Worm (Caenorhabditis elegans) whole organism, L4/young adult: ENCODE data around the gene C11G6.2.

ENCODE experiments used
- W03F9.2 ChIP-seq: fragments of 150-350 bp; optimal IDR thresholded peaks from 2 replicates; lab custom pipeline; 2014; ENCODE audit warnings: missing biosample characterization, missing genetic modification characterization
- dao-5 ChIP-seq: sonication (generic microtip); optimal IDR thresholded peaks from 2 replicates; lab custom pipeline; 2016; ENCODE audit warnings: missing genotype, missing genetic modification characterization, moderate library complexity, missing compliant biosample characterization
- him-1 ChIP-seq: sonication (generic microtip); optimal IDR thresholded peaks from 2 replicates; lab custom pipeline; 2016; ENCODE audit warnings: missing genotype, missing genetic modification reagents, missing genetic modification characterization, missing compliant biosample characterization

C11G6.2 gene

DNA sequence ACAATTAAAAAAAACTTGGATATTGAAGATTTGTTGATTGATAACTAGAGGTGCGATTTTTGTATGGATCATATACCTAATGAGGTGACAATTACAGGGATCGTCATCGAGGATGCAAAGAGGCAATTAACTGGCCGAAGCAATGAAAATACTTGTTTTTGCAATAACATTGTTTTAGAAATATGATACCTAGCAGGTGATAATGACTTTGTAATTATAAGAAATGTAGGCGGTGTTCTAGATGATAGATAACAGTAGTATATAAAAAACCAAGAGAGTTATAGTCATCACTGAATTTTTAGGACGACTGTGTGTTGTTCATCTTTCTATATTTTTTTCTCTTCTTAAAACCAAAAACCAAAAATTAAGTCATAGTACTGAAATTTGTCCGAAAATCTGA lies at the start of gene C11G6.2:
TSS of gene C11G6.2 (plus strand) at position 301 of the 400 bp plus-strand sequence.
- TF ChIP-seq him-1 (tag; lab: Kevin White, UChicago) (no peak), dao-5 (tag; lab: Kevin White, UChicago) (no peak), W03F9.2 (no peak)

DNA sequence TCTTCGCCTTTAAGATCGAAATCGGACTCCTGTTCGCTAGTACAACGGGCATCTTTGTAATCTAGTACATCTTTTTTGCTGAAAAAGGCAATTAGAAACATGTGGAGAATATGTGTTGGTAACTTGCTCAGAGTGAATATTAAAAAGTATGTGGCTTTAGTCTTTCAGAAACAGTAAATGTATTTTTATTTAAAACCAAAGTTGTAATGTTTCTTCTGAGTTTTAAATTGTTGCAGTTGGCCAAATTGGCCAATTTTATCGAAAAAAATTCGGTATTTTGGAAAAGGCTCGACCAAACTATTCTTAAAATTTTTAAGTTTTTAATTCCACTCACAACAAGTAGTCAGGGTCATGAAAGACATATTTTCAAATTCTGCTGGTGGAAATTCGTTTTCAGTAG lies 45.3 kb upstream of the C11G6.2 start, which contains the start of gene F52E10.2:
TSS of gene F52E10.2 (minus strand) at position 101 of the 400 bp plus-strand sequence.
- TF ChIP-seq dao-5 (tag; lab: Kevin White, UChicago), result no peak
- no peak for TF ChIP-seq W03F9.2
- no peak for TF ChIP-seq him-1 (tag; lab: Kevin White, UChicago)

DNA sequence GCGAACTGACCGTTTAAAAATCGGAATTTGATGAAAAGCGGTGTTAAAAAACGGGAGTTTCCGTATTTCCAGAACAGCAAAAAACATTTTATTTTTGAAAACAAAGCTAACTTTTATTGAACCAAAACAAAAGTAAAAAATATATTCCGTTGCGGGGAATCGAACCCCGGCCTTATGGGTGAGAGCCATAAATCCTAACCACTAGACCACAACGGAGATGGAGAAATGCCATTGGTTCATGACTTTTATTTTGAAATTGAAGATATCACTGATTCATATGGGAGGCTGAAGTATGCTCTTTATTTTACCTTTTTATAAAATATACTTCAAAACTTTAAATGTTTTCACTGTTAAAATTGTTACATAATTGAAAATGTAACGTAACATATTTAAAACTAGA lies 43.3 kb upstream of the C11G6.2 start:
- TF ChIP-seq dao-5 (tag; lab: Kevin White, UChicago) (no peak), him-1 (tag; lab: Kevin White, UChicago) (no peak), W03F9.2 (no peak)

DNA sequence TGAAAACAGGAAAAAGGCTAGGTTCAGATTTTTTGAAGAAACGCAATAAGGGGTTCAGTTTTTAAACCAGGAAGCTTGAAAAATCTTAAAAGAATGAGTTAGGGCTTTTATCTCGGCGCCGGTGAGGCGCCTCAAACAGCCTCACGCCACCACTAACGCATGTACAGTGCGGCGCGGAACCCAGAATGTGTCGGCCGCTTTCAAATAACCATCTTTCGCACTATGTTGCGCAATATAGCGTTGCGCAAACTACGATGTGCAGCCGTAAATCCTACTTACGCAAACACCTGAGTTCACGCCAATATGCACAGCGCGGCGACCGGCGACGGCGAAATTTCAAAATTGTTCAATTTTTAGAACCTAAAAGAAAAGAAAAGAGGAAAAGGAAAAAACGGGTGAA lies 38.8 kb upstream of the C11G6.2 start:
- no peak for TF ChIP-seq dao-5 (tag; lab: Kevin White, UChicago)
- no peak for TF ChIP-seq W03F9.2
- TF ChIP-seq him-1 (tag; lab: Kevin White, UChicago), result no peak

DNA sequence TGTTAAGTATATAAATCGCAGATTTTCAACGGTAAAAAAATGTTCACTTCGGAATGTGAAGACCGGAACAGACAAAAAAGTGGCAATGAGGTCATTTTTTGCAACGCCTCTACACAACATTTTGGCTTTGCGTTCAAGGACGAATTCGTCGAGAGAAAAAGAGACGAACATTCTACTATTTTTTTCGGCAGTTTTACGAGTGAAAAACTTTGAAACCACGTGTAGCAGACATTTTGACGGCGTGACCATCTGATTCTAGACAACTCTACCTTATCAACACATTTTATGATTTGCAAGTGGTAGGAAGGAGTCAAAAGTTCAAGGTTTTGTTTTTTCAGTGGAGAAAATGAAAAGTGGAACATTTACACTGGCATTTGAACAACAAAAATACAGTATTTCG lies 37.9 kb upstream of the C11G6.2 start:
- no peak for TF ChIP-seq him-1 (tag; lab: Kevin White, UChicago)
- no peak for TF ChIP-seq W03F9.2
- TF ChIP-seq dao-5 (tag; lab: Kevin White, UChicago), result no peak

DNA sequence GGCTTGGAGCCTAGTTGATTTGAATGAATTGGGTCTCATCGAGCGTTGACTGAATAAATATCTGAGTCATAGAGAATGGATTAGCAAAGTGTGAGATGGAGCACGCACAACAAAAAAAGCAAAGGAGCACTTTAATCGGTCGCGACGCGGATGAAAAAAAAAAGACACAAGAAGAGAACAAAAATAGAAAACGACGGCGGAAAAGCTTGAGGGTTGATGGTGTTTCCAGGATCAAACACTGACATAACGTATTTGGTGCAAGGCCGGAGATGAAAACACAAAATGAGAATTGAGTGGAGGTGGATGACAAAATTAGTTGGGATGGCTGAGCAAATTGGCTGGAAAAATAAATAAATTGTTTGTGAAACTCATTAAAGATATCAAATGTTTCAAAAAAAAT lies 35.5 kb upstream of the C11G6.2 start, which contains the start of gene F52E10.4:
TSS of gene F52E10.4 (minus strand) at position 101 of the 400 bp plus-strand sequence.
- TF ChIP-seq dao-5 (tag; lab: Kevin White, UChicago) (no peak), W03F9.2 (no peak), him-1 (tag; lab: Kevin White, UChicago) (no peak)

DNA sequence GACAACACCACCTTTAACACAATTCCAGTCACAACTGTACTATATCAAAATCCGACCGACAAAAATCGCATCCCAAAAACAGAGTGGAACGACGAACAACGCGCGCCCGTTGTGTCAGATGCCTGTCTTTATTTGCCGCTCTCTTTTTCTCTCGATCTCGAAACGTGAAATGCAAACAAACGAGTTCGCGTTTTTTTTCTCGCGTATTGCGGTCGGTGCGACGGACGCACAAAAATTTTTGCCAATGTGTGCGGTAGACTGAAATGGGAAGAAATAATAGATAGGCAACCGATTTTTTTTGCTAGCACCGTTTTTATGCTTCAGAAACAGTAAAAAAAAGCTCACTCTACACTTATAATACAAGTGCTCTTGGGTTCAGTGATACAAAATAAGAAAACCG lies 31.3 kb upstream of the C11G6.2 start:
- TF ChIP-seq W03F9.2, result no peak

DNA sequence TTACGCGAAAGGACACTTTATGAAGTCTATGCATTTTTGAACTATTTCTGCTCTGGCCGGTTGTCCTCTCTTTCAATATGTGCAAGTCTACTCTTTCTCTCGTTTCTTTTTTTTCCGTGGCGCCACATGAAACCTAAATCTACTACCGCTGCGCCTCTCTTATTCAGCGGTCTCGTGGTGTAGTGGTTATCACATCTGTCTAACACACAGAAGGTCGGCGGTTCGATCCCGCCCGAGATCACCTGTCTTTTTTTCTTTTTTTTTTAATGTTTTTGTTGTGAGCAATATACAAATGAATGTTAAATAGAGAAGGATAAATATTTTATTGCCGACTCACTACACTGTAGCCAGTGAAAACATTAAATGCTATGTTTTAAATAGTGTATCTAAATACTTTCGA lies 30.3 kb upstream of the C11G6.2 start:
- peak; percentile 37 for TF ChIP-seq W03F9.2
- TF ChIP-seq him-1 (tag; lab: Kevin White, UChicago), result peak; percentile 72
- TF ChIP-seq dao-5 (tag; lab: Kevin White, UChicago), result peak; percentile 84

DNA sequence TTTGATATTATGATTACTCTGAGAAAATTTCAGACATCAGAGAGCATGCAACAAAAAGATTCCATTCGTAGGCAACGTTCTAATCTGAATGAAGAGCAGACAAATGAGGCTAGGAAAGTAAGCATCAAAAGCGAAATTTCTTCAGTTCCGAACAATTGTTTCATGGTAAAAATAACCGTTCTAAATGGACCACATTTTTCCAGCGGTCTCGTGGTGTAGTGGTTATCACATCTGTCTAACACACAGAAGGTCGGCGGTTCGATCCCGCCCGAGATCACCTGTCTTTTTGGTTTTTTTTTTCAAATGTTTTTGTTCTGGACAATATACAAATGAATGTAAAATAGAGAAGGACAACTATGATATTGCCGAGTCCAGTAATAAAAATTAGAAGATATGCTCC lies 28.6 kb upstream of the C11G6.2 start, which contains the start of gene twk-21:
TSS of gene twk-21 (plus strand) at position 34 of the 400 bp plus-strand sequence.
- TF ChIP-seq dao-5 (tag; lab: Kevin White, UChicago), result no peak
- TF ChIP-seq W03F9.2, result no peak
- no peak for TF ChIP-seq him-1 (tag; lab: Kevin White, UChicago)

DNA sequence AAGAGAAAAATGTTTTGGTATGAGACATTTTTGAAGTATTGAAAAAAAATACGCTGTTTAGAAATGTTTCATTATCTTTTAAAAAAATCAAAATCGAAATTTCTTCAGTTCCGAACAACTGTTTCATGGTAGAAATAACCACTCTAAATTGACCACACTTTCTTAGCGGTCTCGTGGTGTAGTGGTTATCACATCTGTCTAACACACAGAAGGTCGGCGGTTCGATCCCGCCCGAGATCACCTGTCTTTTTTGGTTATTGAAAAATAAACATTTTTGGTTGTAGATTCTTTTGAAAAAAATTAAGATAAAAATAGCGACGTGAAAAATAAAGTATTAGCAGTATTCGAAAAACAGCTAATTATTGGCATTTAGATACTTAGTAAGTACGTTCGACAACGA lies 28.0 kb upstream of the C11G6.2 start:
- TF ChIP-seq dao-5 (tag; lab: Kevin White, UChicago) (no peak), W03F9.2 (no peak), him-1 (tag; lab: Kevin White, UChicago) (no peak)

DNA sequence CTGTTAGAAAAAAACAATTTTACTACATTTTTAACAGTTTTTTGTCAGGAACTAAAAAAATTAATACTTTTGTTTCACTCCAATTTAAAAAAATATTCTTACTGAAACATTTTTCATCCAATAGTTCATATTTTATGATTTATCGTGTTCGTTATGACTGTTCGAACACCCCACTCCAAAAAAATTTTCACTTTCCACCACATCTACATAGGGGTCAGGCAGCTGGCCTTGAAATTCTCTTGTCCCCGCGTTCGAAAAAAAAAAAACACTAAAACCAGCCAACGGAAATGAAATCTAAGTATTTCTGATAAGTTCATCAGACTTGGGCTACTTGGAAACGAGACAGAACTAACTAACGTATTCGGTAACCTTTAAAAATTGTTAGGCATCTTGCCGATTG lies 22.3 kb upstream of the C11G6.2 start, which contains the start of gene twk-22:
TSS of gene twk-22 (plus strand) at position 301 of the 400 bp plus-strand sequence.
- TF ChIP-seq W03F9.2 (no peak), dao-5 (tag; lab: Kevin White, UChicago) (no peak), him-1 (tag; lab: Kevin White, UChicago) (no peak)

DNA sequence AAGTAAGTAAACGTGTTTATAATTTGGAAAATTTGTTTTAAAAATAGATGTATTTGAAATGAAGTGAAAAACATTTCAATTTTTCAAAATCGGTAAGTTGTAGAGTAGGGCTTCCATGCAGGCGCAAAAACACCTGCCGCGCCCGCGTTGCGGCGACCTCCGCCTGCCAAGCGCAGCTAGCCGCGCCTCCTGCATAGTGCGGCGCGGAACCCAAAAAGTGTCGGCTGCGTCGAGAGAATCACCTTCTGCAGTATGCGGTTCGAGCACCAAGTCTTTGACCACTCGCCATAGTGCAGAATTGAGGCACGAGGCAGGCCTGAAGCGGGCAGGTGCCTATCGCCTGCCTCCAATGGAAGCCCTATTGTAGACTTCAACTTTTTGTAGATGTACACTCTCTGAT lies 18.7 kb upstream of the C11G6.2 start:
- TF ChIP-seq dao-5 (tag; lab: Kevin White, UChicago), result no peak

DNA sequence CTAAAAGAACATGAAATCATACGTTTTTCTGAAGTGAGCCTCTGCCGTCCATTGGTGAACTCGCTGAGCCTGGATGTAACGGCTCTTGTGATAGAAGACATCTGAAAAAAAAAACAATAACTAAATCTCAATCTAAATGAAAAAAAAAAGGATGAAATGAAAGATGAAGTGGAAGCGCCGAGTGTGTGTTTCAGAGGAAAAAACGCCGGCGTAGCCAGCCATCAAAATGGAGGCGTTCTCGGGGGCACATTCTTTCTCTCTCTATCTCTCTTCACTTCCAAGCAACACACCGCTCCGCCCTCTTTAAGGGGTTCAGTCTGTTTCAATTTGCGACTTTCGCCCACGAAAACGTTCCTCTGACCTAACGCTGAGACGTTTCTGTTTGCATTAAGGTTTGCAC lies 10.8 kb upstream of the C11G6.2 start, which contains the start of gene T01B4.3:
TSS of gene T01B4.3 (minus strand) at position 101 of the 400 bp plus-strand sequence.
- TF ChIP-seq dao-5 (tag; lab: Kevin White, UChicago), result no peak
- no peak for TF ChIP-seq W03F9.2
- no peak for TF ChIP-seq him-1 (tag; lab: Kevin White, UChicago)

DNA sequence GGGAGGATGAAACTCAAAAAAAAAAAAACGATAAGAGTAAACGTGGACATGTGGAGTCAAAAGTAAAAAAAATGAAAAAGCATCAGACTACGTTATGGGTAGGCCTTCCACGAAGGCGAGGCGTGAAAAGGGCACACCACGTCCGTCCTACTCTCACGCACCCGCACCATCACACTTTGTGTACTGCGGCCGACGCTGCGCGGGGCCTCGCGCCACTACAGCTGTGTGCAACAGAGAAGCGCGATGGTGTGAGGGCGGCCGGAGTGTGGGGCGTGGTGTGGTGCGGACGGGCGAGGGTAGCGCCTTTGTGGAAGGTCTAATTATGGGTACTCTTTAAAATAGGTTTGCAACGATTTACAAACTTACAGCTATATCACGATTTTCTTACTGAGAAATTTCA lies 10.2 kb upstream of the C11G6.2 start:
- no peak for TF ChIP-seq W03F9.2
- no peak for TF ChIP-seq dao-5 (tag; lab: Kevin White, UChicago)
- no peak for TF ChIP-seq him-1 (tag; lab: Kevin White, UChicago)

DNA sequence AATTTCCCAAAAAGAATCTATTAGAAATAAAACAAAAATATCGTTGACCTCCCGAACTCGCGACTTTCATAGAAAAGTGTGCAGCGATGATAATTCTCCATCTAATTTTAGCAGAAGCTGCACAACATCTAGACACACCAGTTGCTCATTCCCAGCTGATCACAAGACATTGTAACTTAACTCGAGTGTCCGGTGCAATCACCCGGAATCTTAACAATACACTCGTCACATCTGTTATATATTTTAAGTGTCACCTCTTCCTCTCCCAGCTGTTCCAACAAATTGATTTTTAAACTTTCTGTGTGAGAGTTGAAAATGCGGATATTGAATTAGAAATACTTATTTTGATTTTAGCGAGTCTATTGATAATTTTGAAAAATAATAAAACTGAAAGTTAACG lies 7.1 kb upstream of the C11G6.2 start:
- TF ChIP-seq W03F9.2, result no peak
- TF ChIP-seq dao-5 (tag; lab: Kevin White, UChicago), result no peak
- no peak for TF ChIP-seq him-1 (tag; lab: Kevin White, UChicago)
